Worm (Caenorhabditis elegans): ENCODE measurements around the gene swm-1.

swm-1 gene

DNA sequence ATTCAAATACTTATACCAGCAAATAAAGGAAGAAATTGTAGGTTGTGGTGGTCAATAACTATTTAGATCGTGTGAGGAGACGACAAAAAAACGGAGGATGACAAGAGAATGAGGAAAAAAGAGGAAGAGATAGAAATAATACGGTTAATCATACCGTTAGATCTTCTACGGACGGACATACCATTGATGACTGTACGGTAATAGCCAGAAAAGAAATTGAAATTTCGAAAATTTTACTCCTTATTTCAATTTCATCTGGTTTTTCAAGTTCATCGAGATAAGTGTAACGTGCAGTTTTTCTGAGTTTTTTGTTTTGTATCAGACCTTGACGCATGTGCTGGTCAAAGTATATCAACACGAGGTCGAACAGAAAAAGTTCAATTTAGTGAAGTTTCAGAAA, 11.2 kb upstream of the swm-1 start:
- TF ChIP-seq unc-120 (tag; optimal IDR thresholded peaks at IDR 0.05; ENCODE audit: poor library complexity, severe bottlenecking) (no peak), elt-3 (tag; optimal IDR thresholded peaks at IDR 0.05) (no peak), blmp-1 (tag; optimal IDR thresholded peaks at IDR 0.05) (no peak), lin-13 (tag; optimal IDR thresholded peaks at IDR 0.05) (no peak), elt-1 (tag; optimal IDR thresholded peaks at IDR 0.05; ENCODE audit: borderline replicate concordance, insufficient read depth) (no peak), sptf-1 (tag; optimal IDR thresholded peaks at IDR 0.05) (no peak), tbx-8 (GFP tag; optimal IDR thresholded peaks at IDR 0.05) (no peak), cnd-1 (tag; optimal IDR thresholded peaks at IDR 0.05) (no peak), sem-2 (GFP tag; optimal IDR thresholded peaks at IDR 0.05) (no peak), flh-1 (GFP tag; optimal IDR thresholded peaks at IDR 0.05) (no peak), unc-62 (GFP tag; optimal IDR thresholded peaks at IDR 0.05) (no peak), mep-1 (tag; optimal IDR thresholded peaks at IDR 0.05) (no peak)

- no peak for TF ChIP-seq tbx-8 (GFP tag; optimal IDR thresholded peaks at IDR 0.05)
- TF ChIP-seq blmp-1 (tag; optimal IDR thresholded peaks at IDR 0.05), result no peak
- no peak for TF ChIP-seq ceh-83 (GFP tag; optimal IDR thresholded peaks at IDR 0.05)
- TF ChIP-seq zip-8 (tag; optimal IDR thresholded peaks at IDR 0.05), result no peak
- TF ChIP-seq unc-120 (tag; optimal IDR thresholded peaks at IDR 0.05; ENCODE audit: poor library complexity, severe bottlenecking), result no peak
- TF ChIP-seq nhr-2 (tag; optimal IDR thresholded peaks at IDR 0.05), result no peak
- no peak for TF ChIP-seq unc-62 (GFP tag; optimal IDR thresholded peaks at IDR 0.05)
- TF ChIP-seq elt-1 (tag; optimal IDR thresholded peaks at IDR 0.05; ENCODE audit: borderline replicate concordance, insufficient read depth), result no peak
- TF ChIP-seq flh-1 (GFP tag; optimal IDR thresholded peaks at IDR 0.05), result no peak
Observed at ce11 chrV:9065001-9065400, 10.3 kb upstream of the swm-1 start.

ce11 chrV:9063134-9063533, 8.5 kb upstream of the swm-1 start:
- TF ChIP-seq cnd-1 (tag; optimal IDR thresholded peaks at IDR 0.05) (no peak), elt-1 (tag; optimal IDR thresholded peaks at IDR 0.05; ENCODE audit: borderline replicate concordance, insufficient read depth) (peak; percentile 64)

- no peak for TF ChIP-seq nhr-2 (tag; optimal IDR thresholded peaks at IDR 0.05)
- TF ChIP-seq ham-2 (GFP tag; optimal IDR thresholded peaks at IDR 0.05), result no peak
- TF ChIP-seq hlh-1 (tag; optimal IDR thresholded peaks at IDR 0.05), result no peak
- no peak for TF ChIP-seq M03D4.4 (tag; optimal IDR thresholded peaks at IDR 0.05)
- no peak for TF ChIP-seq snpc-4 (tag; optimal IDR thresholded peaks at IDR 0.05)
- TF ChIP-seq nhr-76 (tag; optimal IDR thresholded peaks at IDR 0.05), result no peak
- no peak for TF ChIP-seq unc-39 (tag; optimal IDR thresholded peaks at IDR 0.05)
- TF ChIP-seq elt-3 (tag; optimal IDR thresholded peaks at IDR 0.05), result no peak
- TF ChIP-seq ceh-43 (GFP tag; optimal IDR thresholded peaks at IDR 0.05), result no peak
- TF ChIP-seq tbx-8 (GFP tag; optimal IDR thresholded peaks at IDR 0.05), result no peak
- TF ChIP-seq nhr-237 (tag; optimal IDR thresholded peaks at IDR 0.05), result no peak
- no peak for TF ChIP-seq mep-1 (tag; optimal IDR thresholded peaks at IDR 0.05)
- no peak for TF ChIP-seq sptf-1 (tag; optimal IDR thresholded peaks at IDR 0.05)
- TF ChIP-seq unc-120 (tag; optimal IDR thresholded peaks at IDR 0.05; ENCODE audit: poor library complexity, severe bottlenecking), result no peak
- TF ChIP-seq ces-1 (GFP tag; optimal IDR thresholded peaks at IDR 0.05), result no peak
Observed at ce11 chrV:9062341-9062740, 7.7 kb upstream of the swm-1 start, which contains the start of gene C25E10.12. Gene C25E10.12 (minus strand): TSS chrV:9062441.

ce11 chrV:9059468-9059867, 4.8 kb upstream of the swm-1 start, which contains the start of the genes C25E10.16 and C25E10.13:
Gene C25E10.16 (minus strand): TSS chrV:9059568.
Gene C25E10.13 (plus strand): TSS chrV:9059723.
- TF ChIP-seq ceh-39 (tag; optimal IDR thresholded peaks at IDR 0.05) (no peak), M03D4.4 (tag; optimal IDR thresholded peaks at IDR 0.05) (no peak), lin-32 (GFP tag; optimal IDR thresholded peaks at IDR 0.05) (no peak), pha-4 (tag; optimal IDR thresholded peaks at IDR 0.05) (no peak), unc-62 (GFP tag; optimal IDR thresholded peaks at IDR 0.05) (no peak), elt-1 (tag; optimal IDR thresholded peaks at IDR 0.05; ENCODE audit: borderline replicate concordance, insufficient read depth) (no peak), tbx-8 (GFP tag; optimal IDR thresholded peaks at IDR 0.05) (no peak), blmp-1 (tag; optimal IDR thresholded peaks at IDR 0.05) (no peak), sptf-1 (tag; optimal IDR thresholded peaks at IDR 0.05) (no peak), ceh-83 (GFP tag; optimal IDR thresholded peaks at IDR 0.05) (no peak), ceh-43 (GFP tag; optimal IDR thresholded peaks at IDR 0.05) (no peak), lin-13 (tag; optimal IDR thresholded peaks at IDR 0.05) (no peak), nhr-76 (tag; optimal IDR thresholded peaks at IDR 0.05) (no peak), hlh-1 (tag; optimal IDR thresholded peaks at IDR 0.05) (no peak), ces-1 (GFP tag; optimal IDR thresholded peaks at IDR 0.05) (no peak)

ce11 chrV:9058627-9059026, 4.0 kb upstream of the swm-1 start, which contains the start of gene C25E10.11:
Gene C25E10.11 (minus strand): TSS chrV:9058727.
- TF ChIP-seq mab-5 (tag; optimal IDR thresholded peaks at IDR 0.05) (no peak), zip-8 (tag; optimal IDR thresholded peaks at IDR 0.05) (no peak), ceh-83 (GFP tag; optimal IDR thresholded peaks at IDR 0.05) (no peak), hlh-1 (tag; optimal IDR thresholded peaks at IDR 0.05) (no peak), ham-2 (GFP tag; optimal IDR thresholded peaks at IDR 0.05) (no peak), ceh-39 (tag; optimal IDR thresholded peaks at IDR 0.05) (no peak), nhr-237 (tag; optimal IDR thresholded peaks at IDR 0.05) (no peak), tbx-8 (GFP tag; optimal IDR thresholded peaks at IDR 0.05) (no peak)

Data from whole organism, mixed stage, embryonic.